Worm (Caenorhabditis elegans) whole organism, L3 larva: ENCODE data around the gene plp-1.

ENCODE experiments used
- aly-2 ChIP-seq: fragments of 150-350 bp; optimal IDR thresholded peaks from 2 replicates; lab custom pipeline; 2014; ENCODE audit warnings: missing biosample characterization, missing genetic modification characterization
- elt-3 ChIP-seq, 3 experiments: fragments of 150-350 bp in 1 of 3; sonication (generic microtip) in 2 of 3; optimal IDR thresholded peaks; 2 replicates in 2 of 3; 4 replicates in 1 of 3; lab custom pipeline; 2014 to 2017; ENCODE audit warnings: missing biosample characterization in 3 of 3, missing genetic modification characterization in 3 of 3
- hmg-11 ChIP-seq: sonication (generic microtip); optimal IDR thresholded peaks from 2 replicates; lab custom pipeline; 2016; ENCODE audit warnings: missing genetic modification characterization, missing compliant biosample characterization
- mdl-1 ChIP-seq: fragments of 150-350 bp; optimal IDR thresholded peaks from 2 replicates; lab custom pipeline; 2014; ENCODE audit warnings: missing biosample characterization, missing genetic modification characterization
- nhr-237 ChIP-seq: fragments of 150-350 bp; optimal IDR thresholded peaks from 2 replicates; lab custom pipeline; 2014; ENCODE audit warnings: missing biosample characterization, missing genetic modification characterization
- nhr-43 ChIP-seq: sonication (generic microtip); optimal IDR thresholded peaks from 2 replicates; lab custom pipeline; 2016; ENCODE audit warnings: mild to moderate bottlenecking, missing genetic modification characterization, missing compliant biosample characterization; ENCODE audit not compliant: poor library complexity, severe bottlenecking
- nhr-76 ChIP-seq: fragments of 150-350 bp; sonication (generic microtip); optimal IDR thresholded peaks from 5 replicates; lab custom pipeline; 2014; ENCODE audit warnings: missing biosample characterization, missing genetic modification characterization
- nhr-77 ChIP-seq: fragments of 150-350 bp; optimal IDR thresholded peaks from 2 replicates; lab custom pipeline; 2014; ENCODE audit warnings: missing biosample characterization, missing genetic modification characterization

ce11 chrIV:7646119-7646518 lies 13.0 kb downstream of the plp-1 start, which contains the start of gene hmg-5:
- no peak for TF ChIP-seq nhr-77 (tag; lab: Kevin White, UChicago)
- no peak for TF ChIP-seq nhr-76 (tag; lab: Kevin White, UChicago)
- no peak for TF ChIP-seq hmg-11 (tag; lab: Kevin White, UChicago)
- no peak for TF ChIP-seq nhr-237 (tag; lab: Kevin White, UChicago)
- no peak for TF ChIP-seq aly-2 (tag; lab: Kevin White, UChicago)
- no peak for TF ChIP-seq nhr-43 (tag; lab: Kevin White, UChicago)
- no peak for TF ChIP-seq mdl-1 (tag; lab: Kevin White, UChicago)
- TF ChIP-seq elt-3 (tag; optimal IDR thresholded peaks at IDR 0.05; lab: Kevin White, UChicago): no peak
